Worm (Caenorhabditis elegans) whole organism, young adult: Measurements from ENCODE around the gene ZK1098.9.

ENCODE experiments used
- F22D6.2 ChIP-seq: sonication (generic microtip); optimal IDR thresholded peaks from 2 replicates; lab custom pipeline; 2016; ENCODE audit warnings: mild to moderate bottlenecking, missing genetic modification characterization, missing compliant biosample characterization
- egrh-3 ChIP-seq: fragments of 200-800 bp; sonication (Bioruptor generic); IDR thresholded peaks from 2 replicates; pipeline ENCODE4 v1.3.6; 2022; ENCODE audit warnings: missing genetic modification reagents, missing genetic modification characterization, missing compliant biosample characterization
- nhr-120 ChIP-seq: fragments of 200-800 bp; sonication (Bioruptor generic); IDR thresholded peaks from 2 replicates; pipeline ENCODE4 v1.3.6; 2022; ENCODE audit warnings: missing genetic modification characterization, missing compliant biosample characterization

- TF ChIP-seq egrh-3 (GFP tag; lab: Robert Waterston, UW): no peak
- no peak for TF ChIP-seq F22D6.2 (tag; lab: Kevin White, UChicago)
- no peak for TF ChIP-seq nhr-120
These were observed 28.1 kb upstream of the ZK1098.9 start, which contains the start of gene F55H2.7 for ce11 chrIII:9516148-9516547.
